Worm (Caenorhabditis elegans) whole organism, young adult: ENCODE measurements around the gene Y71H2B.11.

Source experiments
- dox-1 ChIP-seq: fragments of 200-800 bp; sonication (Bioruptor generic); IDR thresholded peaks from 2 replicates; pipeline ENCODE4 v1.3.6; 2022; ENCODE audit warnings: missing genetic modification reagents, missing genetic modification characterization, missing compliant biosample characterization
- lag-1 ChIP-seq: fragments of 200-800 bp; sonication (Bioruptor generic); IDR thresholded peaks from 2 replicates; pipeline ENCODE4 v1.3.6; 2022; ENCODE audit warnings: missing genetic modification reagents, missing genetic modification characterization, missing compliant biosample characterization

- TF ChIP-seq dox-1 (no peak), lag-1 (GFP tag; lab: Robert Waterston, UW) (no peak)
Observed at ce11 chrIII:2651519-2651918, 47.7 kb downstream of the Y71H2B.11 start.
